Fruit fly (Drosophila melanogaster): ENCODE measurements around the gene CG32262.

The CG32262 gene

DNA sequence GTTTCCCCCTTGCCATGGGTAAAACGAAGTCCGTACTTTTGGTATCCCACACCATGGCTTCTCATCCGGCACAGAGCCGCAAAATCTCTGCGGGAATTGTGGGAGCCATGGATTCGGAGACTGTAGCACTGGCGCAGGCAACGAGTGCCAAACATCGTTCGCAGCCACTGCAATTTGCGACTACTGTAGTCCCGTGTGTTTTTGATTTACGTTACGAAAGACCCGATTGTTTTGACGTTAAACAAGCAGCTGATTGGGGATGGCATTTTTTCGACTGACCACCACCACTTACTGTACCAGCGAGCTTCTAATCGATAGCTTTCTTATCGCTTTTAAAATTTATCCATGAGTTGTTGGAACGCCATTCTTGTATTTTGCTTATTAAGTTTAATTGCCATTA, at the start of gene CG32262 (continued):
- no peak for TF ChIP-seq gsb-n (tag; optimal IDR thresholded peaks at IDR 0.05)
- peak; percentile 29 for TF ChIP-seq CG1603 (tag; optimal IDR thresholded peaks at IDR 0.05)
- TF ChIP-seq H2.0 (GFP tag; IDR thresholded peaks at IDR 0.05): no peak
- no peak for TF ChIP-seq fu2 (GFP tag; optimal IDR thresholded peaks at IDR 0.05)
- TF ChIP-seq chm (GFP tag; IDR thresholded peaks at IDR 0.05): no peak
- TF ChIP-seq gsb (GFP tag; IDR thresholded peaks at IDR 0.05): no peak
- TF ChIP-seq CG8281 (tag; optimal IDR thresholded peaks at IDR 0.05): no peak
- no peak for TF ChIP-seq HHEX (GFP tag; optimal IDR thresholded peaks at IDR 0.05)
- TF ChIP-seq CG9876 (GFP tag; optimal IDR thresholded peaks at IDR 0.05): no peak
- no peak for TF ChIP-seq zf30C (GFP tag; optimal IDR thresholded peaks at IDR 0.05)
- no peak for TF ChIP-seq sima (GFP tag; optimal IDR thresholded peaks at IDR 0.05)
- TF ChIP-seq CG1647 (GFP tag; optimal IDR thresholded peaks at IDR 0.05): no peak
- no peak for TF ChIP-seq sd (tag; optimal IDR thresholded peaks at IDR 0.05)
- TF ChIP-seq Optix (GFP tag; IDR thresholded peaks at IDR 0.05): no peak
- TF ChIP-seq gem (tag; optimal IDR thresholded peaks at IDR 0.05): no peak
- no peak for TF ChIP-seq CG15696 (tag; optimal IDR thresholded peaks at IDR 0.05)
- no peak for TF ChIP-seq vvl (GFP tag; IDR thresholded peaks at IDR 0.05)
- no peak for TF ChIP-seq CG8290 (GFP tag; optimal IDR thresholded peaks at IDR 0.05)
- TF ChIP-seq CG8290 (tag; optimal IDR thresholded peaks at IDR 0.05): peak in 1 of 2 experiments; percentile 39
- no peak for TF ChIP-seq scrt (GFP tag; optimal IDR thresholded peaks at IDR 0.05)
- TF ChIP-seq MTF-1 (GFP tag; optimal IDR thresholded peaks at IDR 0.05; ENCODE audit: borderline replicate concordance): peak; percentile 80
- TF ChIP-seq luna (GFP tag; optimal IDR thresholded peaks at IDR 0.05): no peak
- peak; percentile 34 for TF ChIP-seq Ets97D (GFP tag; optimal IDR thresholded peaks at IDR 0.05)
- no peak for TF ChIP-seq ara (GFP tag; IDR thresholded peaks at IDR 0.05)
- TF ChIP-seq CTCF (GFP tag; optimal IDR thresholded peaks at IDR 0.05): no peak
- no peak for TF ChIP-seq ken (GFP tag; IDR thresholded peaks at IDR 0.05)
- TF ChIP-seq stwl (tag; optimal IDR thresholded peaks at IDR 0.05): peak; percentile 85
- no peak for TF ChIP-seq tgo (GFP tag; IDR thresholded peaks at IDR 0.05)
- peak; percentile 59 for TF ChIP-seq BEAF-32 (GFP tag; optimal IDR thresholded peaks at IDR 0.05)
- peak; percentile 58 for TF ChIP-seq Deaf1 (tag; optimal IDR thresholded peaks at IDR 0.05)
- TF ChIP-seq CG7745 (tag; optimal IDR thresholded peaks at IDR 0.05): no peak
- TF ChIP-seq Opbp (GFP tag; IDR thresholded peaks at IDR 0.05; ENCODE audit: partially characterized antibody): peak; percentile 54; the same call in 2 of the 3 replicates
- TF ChIP-seq odd (GFP tag; optimal IDR thresholded peaks at IDR 0.05): no peak
- TF ChIP-seq CG2120 (GFP tag; optimal IDR thresholded peaks at IDR 0.05): no peak
- TF ChIP-seq crc (GFP tag; optimal IDR thresholded peaks at IDR 0.05): no peak
- TF ChIP-seq CG6813 (GFP tag; optimal IDR thresholded peaks at IDR 0.05): no peak
- no peak for TF ChIP-seq CG10431 (GFP tag; optimal IDR thresholded peaks at IDR 0.05)
- TF ChIP-seq CG11504 (tag; optimal IDR thresholded peaks at IDR 0.05): no peak
- no peak for TF ChIP-seq CG3065 (GFP tag; optimal IDR thresholded peaks at IDR 0.05)
- no peak for TF ChIP-seq Xrp1 (GFP tag; IDR thresholded peaks at IDR 0.05)
- no peak for TF ChIP-seq dmrt11E (tag; optimal IDR thresholded peaks at IDR 0.05)
- no peak for TF ChIP-seq btn (GFP tag; optimal IDR thresholded peaks at IDR 0.05)
- no peak for TF ChIP-seq ewg (GFP tag; optimal IDR thresholded peaks at IDR 0.05)
- no peak for TF ChIP-seq fru (optimal IDR thresholded peaks at IDR 0.05)
- TF ChIP-seq kah (GFP tag; optimal IDR thresholded peaks at IDR 0.05): no peak
- TF ChIP-seq jigr1 (GFP tag; IDR thresholded peaks at IDR 0.05): no peak
- TF ChIP-seq sqz (GFP tag; optimal IDR thresholded peaks at IDR 0.05): no peak
- peak; percentile 70 for TF ChIP-seq Bgb (GFP tag; IDR thresholded peaks at IDR 0.05; ENCODE audit: partially characterized antibody)
- TF ChIP-seq CG2199 (GFP tag; IDR thresholded peaks at IDR 0.05): no peak
- TF ChIP-seq CG13894 (tag; optimal IDR thresholded peaks at IDR 0.05): no peak
- no peak for TF ChIP-seq CG11696 (GFP tag; IDR thresholded peaks at IDR 0.05)
- TF ChIP-seq Vsx1 (GFP tag; optimal IDR thresholded peaks at IDR 0.05): no peak
- TF ChIP-seq CG3838 (GFP tag; optimal IDR thresholded peaks at IDR 0.05): no peak
